Worm (Caenorhabditis elegans) whole organism, young adult: Measurements from ENCODE around the gene lpin-1.

Source experiments
- B0336.3 ChIP-seq: fragments of 200-800 bp; sonication (Bioruptor generic); IDR thresholded peaks from 2 replicates; pipeline ENCODE4 v1.3.6; 2022; ENCODE audit warnings: missing genetic modification characterization, missing compliant biosample characterization
- F33H1.4 ChIP-seq: fragments of 200-800 bp; sonication (Bioruptor generic); IDR thresholded peaks from 2 replicates; pipeline ENCODE4 v1.3.6; 2022; ENCODE audit warnings: missing genetic modification reagents, missing genetic modification characterization, missing compliant biosample characterization
- F52B5.7 ChIP-seq: sonication (generic microtip); optimal IDR thresholded peaks from 2 replicates; lab custom pipeline; 2016; ENCODE audit warnings: mild to moderate bottlenecking, missing genetic modification characterization, missing compliant biosample characterization
- F57A8.1 ChIP-seq: fragments of 200-800 bp; sonication (Bioruptor generic); optimal IDR thresholded peaks from 2 replicates; lab custom pipeline; 2018; ENCODE audit warnings: mild to moderate bottlenecking, missing genetic modification characterization, moderate library complexity, missing compliant biosample characterization
- F57C9.4 ChIP-seq: sonication (generic microtip); optimal IDR thresholded peaks from 2 replicates; lab custom pipeline; 2017; ENCODE audit warnings: mild to moderate bottlenecking, missing genetic modification characterization, missing compliant biosample characterization
- Y53G8AR.9 ChIP-seq: fragments of 200-800 bp; sonication (Bioruptor generic); conservative IDR thresholded peaks from 2 replicates; pipeline ENCODE4 v1.3.6; 2022; ENCODE audit warnings: missing genetic modification reagents, missing genetic modification characterization, missing compliant biosample characterization
- Y56A3A.18 ChIP-seq: fragments of 200-800 bp; sonication (Bioruptor generic); IDR thresholded peaks from 2 replicates; pipeline ENCODE4 v1.3.6; 2022; ENCODE audit warnings: missing genetic modification reagents, missing genetic modification characterization, missing compliant biosample characterization
- Y67H2A.10 ChIP-seq: fragments of 200-800 bp; sonication (Bioruptor generic); conservative IDR thresholded peaks from 2 replicates; pipeline ENCODE4 v1.3.6; 2022; ENCODE audit warnings: missing genetic modification reagents, missing genetic modification characterization, missing compliant biosample characterization
- Y79H2A.3 ChIP-seq: fragments of 200-800 bp; sonication (Bioruptor generic); conservative IDR thresholded peaks from 2 replicates; pipeline ENCODE4 v1.3.6; 2022; ENCODE audit warnings: missing genetic modification reagents, missing genetic modification characterization, missing compliant biosample characterization
- Y95B8A.8 ChIP-seq: fragments of 200-800 bp; sonication (Bioruptor generic); IDR thresholded peaks from 2 replicates; pipeline ENCODE4 v1.3.6; 2022; ENCODE audit warnings: missing genetic modification reagents, missing genetic modification characterization, missing compliant biosample characterization
- aptf-3 ChIP-seq: fragments of 200-800 bp; sonication (Bioruptor generic); IDR thresholded peaks from 2 replicates; pipeline ENCODE4 v1.3.6; 2022; ENCODE audit warnings: missing genetic modification characterization, missing compliant biosample characterization
- attf-3 ChIP-seq: fragments of 200-800 bp; sonication (Bioruptor generic); conservative IDR thresholded peaks from 2 replicates; pipeline ENCODE4 v1.3.6; 2022; ENCODE audit warnings: missing genetic modification reagents, missing genetic modification characterization, missing compliant biosample characterization
- bed-2 ChIP-seq: fragments of 200-800 bp; sonication (Bioruptor generic); IDR thresholded peaks from 2 replicates; pipeline ENCODE4 v1.3.6; 2022; ENCODE audit warnings: missing genetic modification reagents, missing genetic modification characterization, missing compliant biosample characterization
- chd-7 ChIP-seq: sonication (generic microtip); optimal IDR thresholded peaks from 2 replicates; lab custom pipeline; 2016; ENCODE audit warnings: mild to moderate bottlenecking, missing genetic modification characterization, moderate library complexity, missing compliant biosample characterization
- die-1 ChIP-seq: sonication (generic microtip); optimal IDR thresholded peaks from 2 replicates; lab custom pipeline; 2016; ENCODE audit warnings: missing genotype, mild to moderate bottlenecking, missing genetic modification characterization, missing compliant biosample characterization
- dpff-1 ChIP-seq: sonication (generic microtip); optimal IDR thresholded peaks from 2 replicates; lab custom pipeline; 2017; ENCODE audit warnings: mild to moderate bottlenecking, missing genetic modification characterization, missing compliant biosample characterization
- dpl-1 ChIP-seq: fragments of 150-350 bp; optimal IDR thresholded peaks from 2 replicates; lab custom pipeline; 2014; ENCODE audit warnings: missing biosample characterization, missing genetic modification reagents, missing genetic modification characterization
- fkh-3 ChIP-seq: sonication (generic microtip); optimal IDR thresholded peaks from 2 replicates; lab custom pipeline; 2016; ENCODE audit warnings: mild to moderate bottlenecking, missing genetic modification characterization, missing compliant biosample characterization
- gei-17 ChIP-seq: fragments of 200-800 bp; sonication (Bioruptor generic); optimal IDR thresholded peaks from 2 replicates; lab custom pipeline; 2018; ENCODE audit warnings: mild to moderate bottlenecking, missing genetic modification characterization, missing compliant biosample characterization
- him-1 ChIP-seq: sonication (generic microtip); optimal IDR thresholded peaks from 2 replicates; lab custom pipeline; 2016; ENCODE audit warnings: missing genotype, missing genetic modification reagents, missing genetic modification characterization, missing compliant biosample characterization
- hlh-12 ChIP-seq: sonication (generic microtip); optimal IDR thresholded peaks from 2 replicates; lab custom pipeline; 2016; ENCODE audit warnings: missing genetic modification characterization, missing compliant biosample characterization
- hmg-20 ChIP-seq: fragments of 200-800 bp; sonication (Bioruptor generic); IDR thresholded peaks from 2 replicates; pipeline ENCODE4 v1.3.6; 2022; ENCODE audit warnings: missing genetic modification reagents, missing genetic modification characterization, missing compliant biosample characterization
- let-607 ChIP-seq, 2 experiments: fragments of 200-800 bp in 1 of 2; sonication (Bioruptor generic) in 1 of 2; sonication (generic microtip) in 1 of 2; optimal IDR thresholded peaks; 2 replicates each; lab custom pipeline; 2016 to 2018; ENCODE audit warnings: mild to moderate bottlenecking in 2 of 2, missing compliant biosample characterization in 2 of 2, missing genetic modification characterization in 2 of 2, moderate library complexity in 2 of 2, missing genotype in 1 of 2
- lin-26 ChIP-seq: fragments of 200-800 bp; sonication (Bioruptor generic); IDR thresholded peaks from 2 replicates; pipeline ENCODE4 v1.3.6; 2022; ENCODE audit warnings: missing genetic modification reagents, missing genetic modification characterization, missing compliant biosample characterization
- lin-35 ChIP-seq, 3 experiments: fragments of 150-350 bp in 2 of 3; sonication (generic microtip) in 1 of 3; optimal IDR thresholded peaks; 2 replicates each; lab custom pipeline; 2014 to 2018; ENCODE audit warnings: missing biosample characterization in 3 of 3, missing genetic modification characterization in 3 of 3, missing genetic modification reagents in 3 of 3
- lir-1 ChIP-seq: fragments of 200-800 bp; sonication (Bioruptor generic); conservative IDR thresholded peaks from 2 replicates; pipeline ENCODE4 v1.3.6; 2022; ENCODE audit warnings: missing genetic modification reagents, missing genetic modification characterization, missing compliant biosample characterization
- lsl-1 ChIP-seq: fragments of 200-800 bp; sonication (Bioruptor generic); optimal IDR thresholded peaks from 2 replicates; lab custom pipeline; 2018; ENCODE audit warnings: mild to moderate bottlenecking, missing genetic modification characterization, moderate library complexity, missing compliant biosample characterization
- lsy-27 ChIP-seq: sonication (generic microtip); optimal IDR thresholded peaks from 2 replicates; lab custom pipeline; 2017; ENCODE audit warnings: missing genetic modification characterization, mild to moderate bottlenecking, missing compliant biosample characterization, antibody characterized with exemption, missing genotype, borderline replicate concordance; ENCODE audit not compliant: insufficient read depth
- madf-10 ChIP-seq: sonication (generic microtip); optimal IDR thresholded peaks from 2 replicates; lab custom pipeline; 2016; ENCODE audit warnings: mild to moderate bottlenecking, missing genetic modification characterization, missing compliant biosample characterization
- madf-3 ChIP-seq: fragments of 200-800 bp; sonication (Bioruptor generic); IDR thresholded peaks from 2 replicates; pipeline ENCODE4 v1.3.6; 2022; ENCODE audit warnings: missing genetic modification reagents, missing genetic modification characterization, missing compliant biosample characterization
- madf-6 ChIP-seq: fragments of 200-800 bp; sonication (Bioruptor generic); IDR thresholded peaks from 2 replicates; pipeline ENCODE4 v1.3.6; 2022; ENCODE audit warnings: missing genetic modification reagents, missing genetic modification characterization, missing compliant biosample characterization
- mcd-1 ChIP-seq: fragments of 200-800 bp; sonication (Bioruptor generic); IDR thresholded peaks from 2 replicates; pipeline ENCODE4 v1.3.6; 2022; ENCODE audit warnings: missing genetic modification reagents, missing genetic modification characterization, missing compliant biosample characterization
- mes-4 ChIP-seq: sonication (generic microtip); optimal IDR thresholded peaks from 2 replicates; lab custom pipeline; 2016; ENCODE audit warnings: missing genotype, missing genetic modification characterization, missing compliant biosample characterization
- mxl-1 ChIP-seq: sonication (generic microtip); optimal IDR thresholded peaks from 2 replicates; lab custom pipeline; 2016; ENCODE audit warnings: missing genetic modification characterization, missing compliant biosample characterization
- nfya-1 ChIP-seq: sonication (generic microtip); optimal IDR thresholded peaks from 2 replicates; lab custom pipeline; 2017; ENCODE audit warnings: antibody characterized with exemption, missing compliant biosample characterization, missing genetic modification characterization, borderline replicate concordance; ENCODE audit not compliant: insufficient read depth
- nhr-120 ChIP-seq: fragments of 200-800 bp; sonication (Bioruptor generic); IDR thresholded peaks from 2 replicates; pipeline ENCODE4 v1.3.6; 2022; ENCODE audit warnings: missing genetic modification characterization, missing compliant biosample characterization
- nhr-80 ChIP-seq: sonication (generic microtip); optimal IDR thresholded peaks from 2 replicates; lab custom pipeline; 2016; ENCODE audit warnings: missing genetic modification characterization, missing compliant biosample characterization
- pha-4 ChIP-seq: fragments of 150-350 bp; sonication (generic microtip); optimal IDR thresholded peaks from 2 replicates; lab custom pipeline; 2014; ENCODE audit warnings: missing biosample characterization, missing genetic modification reagents, missing genetic modification characterization
- repo-1 ChIP-seq: sonication (generic microtip); optimal IDR thresholded peaks from 2 replicates; lab custom pipeline; 2017; ENCODE audit warnings: mild to moderate bottlenecking, missing genetic modification characterization, missing compliant biosample characterization
- snpc-1.3 ChIP-seq: sonication (generic microtip); optimal IDR thresholded peaks from 2 replicates; lab custom pipeline; 2017; ENCODE audit warnings: missing genetic modification characterization, mild to moderate bottlenecking, missing compliant biosample characterization, antibody characterized with exemption, moderate library complexity, missing genotype, missing genetic modification reagents; ENCODE audit not compliant: insufficient read depth
- tbp1 ChIP-seq: fragments of 200-800 bp; sonication (Bioruptor generic); optimal IDR thresholded peaks from 2 replicates; lab custom pipeline; 2018; ENCODE audit warnings: mild to moderate bottlenecking, missing genetic modification characterization, missing compliant biosample characterization
- tbx-9 ChIP-seq: sonication (generic microtip); optimal IDR thresholded peaks from 2 replicates; lab custom pipeline; 2016; ENCODE audit warnings: borderline replicate concordance, missing genetic modification characterization, inconsistent platforms, missing compliant biosample characterization
- unc-130 ChIP-seq: sonication (generic microtip); optimal IDR thresholded peaks from 2 replicates; lab custom pipeline; 2016; ENCODE audit warnings: missing genetic modification reagents, missing genetic modification characterization, missing compliant biosample characterization
- ztf-22 ChIP-seq: fragments of 200-800 bp; sonication (Bioruptor generic); optimal IDR thresholded peaks from 2 replicates; lab custom pipeline; 2018; ENCODE audit warnings: mild to moderate bottlenecking, missing genetic modification characterization, moderate library complexity, missing compliant biosample characterization
- ztf-26 ChIP-seq: sonication (generic microtip); optimal IDR thresholded peaks from 2 replicates; lab custom pipeline; 2017; ENCODE audit warnings: missing genetic modification characterization, missing compliant biosample characterization
- ztf-6 ChIP-seq: fragments of 200-800 bp; sonication (Bioruptor generic); IDR thresholded peaks from 2 replicates; pipeline ENCODE4 v1.3.6; 2022; ENCODE audit warnings: missing genetic modification reagents, missing genetic modification characterization, missing compliant biosample characterization

The lpin-1 gene

DNA sequence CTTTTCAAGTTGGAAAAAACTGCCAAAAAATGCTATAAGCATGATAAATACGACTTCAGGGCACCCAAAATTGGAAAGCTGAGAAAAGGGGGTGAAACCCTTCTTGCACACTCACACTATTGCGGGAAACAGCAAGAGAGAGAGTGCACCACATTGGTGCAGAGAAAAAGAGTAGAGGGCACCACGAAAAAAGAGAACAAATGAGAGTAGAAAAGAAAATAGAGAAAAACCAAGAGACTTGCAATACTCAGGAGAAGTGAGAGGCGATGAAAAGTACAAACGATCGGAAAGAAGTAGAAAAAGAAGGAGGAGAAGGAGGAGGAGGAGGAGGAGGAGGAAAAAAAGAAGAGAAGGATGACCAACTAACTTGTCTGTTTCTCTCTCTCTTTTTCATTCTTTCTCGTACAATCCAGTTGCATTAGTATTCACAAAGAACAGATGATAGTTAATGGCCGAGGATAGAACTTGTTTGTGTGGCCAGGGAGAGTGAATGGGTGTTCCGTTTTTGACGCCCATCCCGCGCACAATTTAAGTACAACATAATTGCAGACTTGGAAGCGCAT, 1.4 kb upstream of the lpin-1 start (continued):
- TF ChIP-seq dpl-1 (GFP tag; lab: Kevin White, UChicago), result no peak
- TF ChIP-seq Y67H2A.10 (GFP tag; lab: Robert Waterston, UW), result no peak
- no peak for TF ChIP-seq ztf-6 (GFP tag; lab: Robert Waterston, UW)
- TF ChIP-seq lsy-27 (tag; lab: Kevin White, UChicago), result no peak
- TF ChIP-seq ztf-22, result no peak
- TF ChIP-seq lsl-1 (GFP tag; lab: Kevin White, UChicago), result no peak
- no peak for TF ChIP-seq unc-130 (GFP tag; lab: Kevin White, UChicago)
- 0 out of 2 replicates have a peak, but pooled peaks have one; percentile 27 for TF ChIP-seq Y79H2A.3 (GFP tag; lab: Robert Waterston, UW)
- peak; percentile 21 for TF ChIP-seq repo-1 (tag; lab: Kevin White, UChicago)
- TF ChIP-seq lin-35 (GFP tag; optimal IDR thresholded peaks at IDR 0.05; lab: Kevin White, UChicago), result peak in 1 of 3 experiments; percentile 61
- TF ChIP-seq nfya-1 (tag; lab: Kevin White, UChicago), result no peak
- no peak for TF ChIP-seq let-607 (tag; optimal IDR thresholded peaks at IDR 0.05; lab: Kevin White, UChicago)
- no peak for TF ChIP-seq B0336.3 (GFP tag; lab: Robert Waterston, UW)
- TF ChIP-seq tbx-9 (tag; lab: Kevin White, UChicago), result no peak
- TF ChIP-seq ztf-26 (tag; lab: Kevin White, UChicago), result peak; percentile 37

DNA sequence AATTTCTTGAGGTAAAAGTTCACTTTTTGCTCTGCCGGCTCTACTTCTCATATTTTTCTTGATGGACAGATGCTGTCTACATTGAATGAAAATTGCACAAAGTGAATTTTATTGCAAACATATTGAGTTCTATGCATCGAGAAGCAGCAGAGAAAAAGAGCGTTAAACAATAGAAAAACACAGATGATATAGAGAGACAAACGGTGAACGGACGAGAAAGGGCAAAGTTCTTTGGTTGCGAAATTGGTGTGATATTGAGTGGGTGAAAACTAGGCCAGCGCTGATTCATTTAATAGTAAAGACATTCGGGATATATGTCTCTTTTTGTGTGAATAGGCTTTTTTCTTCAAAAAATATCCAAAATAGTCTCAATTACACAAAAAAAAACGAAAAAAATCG, 464 bp upstream of the lpin-1 start:
- 0 out of 2 replicates have a peak, but pooled peaks have one; percentile 71 for TF ChIP-seq madf-3 (GFP tag; lab: Robert Waterston, UW)
- TF ChIP-seq him-1, result no peak
- no peak for TF ChIP-seq lir-1
- no peak for TF ChIP-seq F52B5.7 (tag; lab: Kevin White, UChicago)
- TF ChIP-seq Y67H2A.10 (GFP tag; lab: Robert Waterston, UW), result no peak
- TF ChIP-seq ztf-26 (tag; lab: Kevin White, UChicago), result no peak
- no peak for TF ChIP-seq Y56A3A.18
- TF ChIP-seq lsy-27 (tag; lab: Kevin White, UChicago), result no peak
- no peak for TF ChIP-seq lin-26
- TF ChIP-seq mcd-1 (GFP tag; lab: Robert Waterston, UW), result no peak
- no peak for TF ChIP-seq snpc-1.3 (tag; lab: Kevin White, UChicago)
- 0 out of 2 replicates have a peak, but pooled peaks have one; percentile 20 for TF ChIP-seq Y53G8AR.9 (GFP tag; lab: Robert Waterston, UW)
- no peak for TF ChIP-seq F33H1.4 (GFP tag; lab: Robert Waterston, UW)
- no peak for TF ChIP-seq F57A8.1
- TF ChIP-seq die-1 (tag; lab: Kevin White, UChicago), result no peak
- no peak for TF ChIP-seq F57C9.4
- no peak for TF ChIP-seq nhr-120 (GFP tag; lab: Robert Waterston, UW)
- TF ChIP-seq mes-4 (tag; lab: Kevin White, UChicago), result no peak
- no peak for TF ChIP-seq dpl-1 (GFP tag; lab: Kevin White, UChicago)
- TF ChIP-seq bed-2, result no peak
- TF ChIP-seq hlh-12 (tag; lab: Kevin White, UChicago), result no peak
- TF ChIP-seq mxl-1 (tag; lab: Kevin White, UChicago), result no peak
- TF ChIP-seq B0336.3 (GFP tag; lab: Robert Waterston, UW), result no peak
- TF ChIP-seq tbp1 (GFP tag; lab: Kevin White, UChicago), result no peak
- no peak for TF ChIP-seq aptf-3
- TF ChIP-seq fkh-3, result no peak
- TF ChIP-seq madf-6, result no peak
- no peak for TF ChIP-seq hmg-20 (GFP tag; lab: Robert Waterston, UW)
- TF ChIP-seq madf-10 (tag; lab: Kevin White, UChicago), result no peak
- peak; percentile 8 for TF ChIP-seq nhr-80 (tag; lab: Kevin White, UChicago)
- TF ChIP-seq pha-4 (tag; lab: Kevin White, UChicago), result no peak
- no peak for TF ChIP-seq attf-3 (GFP tag; lab: Robert Waterston, UW)
- no peak for TF ChIP-seq dpff-1
- no peak for TF ChIP-seq chd-7 (tag; lab: Kevin White, UChicago)
- no peak for TF ChIP-seq gei-17 (GFP tag; lab: Kevin White, UChicago)
- no peak for TF ChIP-seq Y95B8A.8 (GFP tag; lab: Robert Waterston, UW)
